Fruit fly (Drosophila melanogaster) whole organism, embryonic: Measurements from ENCODE around the gene IntS6.

Experiments used
- Ada2b ChIP-seq: fragments of 200-800 bp; sonication (Bioruptor generic); IDR thresholded peaks from 2 replicates; pipeline ENCODE4 v1.3.6; 2022; ENCODE audit warnings: missing biosample characterization, missing genetic modification characterization
- Adf1 ChIP-seq: fragments of 200-800 bp; sonication (Bioruptor generic); IDR thresholded peaks from 2 replicates; pipeline ENCODE4 v1.3.6; 2022; ENCODE audit warnings: missing biosample characterization, missing genetic modification characterization
- Antp ChIP-seq: fragments of 200-800 bp; sonication (Bioruptor generic); optimal IDR thresholded peaks from 3 replicates; lab custom pipeline; 2016; ENCODE audit warnings: missing biosample characterization, missing genetic modification characterization
- Bdp1 ChIP-seq: fragments of 200-800 bp; sonication (Bioruptor generic); optimal IDR thresholded peaks from 3 replicates; lab custom pipeline; 2016; ENCODE audit warnings: missing biosample characterization, missing genetic modification characterization
- CG10979 ChIP-seq: fragments of 200-800 bp; sonication (Bioruptor generic); optimal IDR thresholded peaks from 2 replicates; lab custom pipeline; 2018; ENCODE audit warnings: missing biosample characterization, mild to moderate bottlenecking, missing genetic modification characterization, moderate library complexity
- CG12071 ChIP-seq: fragments of 200-800 bp; sonication (Bioruptor generic); optimal IDR thresholded peaks from 3 replicates; lab custom pipeline; 2018; ENCODE audit warnings: missing biosample characterization, mild to moderate bottlenecking, missing genetic modification characterization
- CG12155 ChIP-seq: fragments of 200-800 bp; sonication (Bioruptor generic); optimal IDR thresholded peaks from 3 replicates; lab custom pipeline; 2016; ENCODE audit warnings: missing biosample characterization, missing genetic modification characterization
- CG12769 ChIP-seq: fragments of 200-800 bp; sonication (Bioruptor generic); optimal IDR thresholded peaks from 2 replicates; lab custom pipeline; 2019; ENCODE audit warnings: missing biosample characterization, mild to moderate bottlenecking, missing genetic modification characterization, moderate library complexity
- CG12942 ChIP-seq: fragments of 200-800 bp; sonication (Bioruptor generic); optimal IDR thresholded peaks from 3 replicates; lab custom pipeline; 2016; ENCODE audit warnings: missing biosample characterization, missing genetic modification characterization
- CG13296 ChIP-seq: fragments of 200-800 bp; sonication (Bioruptor generic); optimal IDR thresholded peaks from 3 replicates; lab custom pipeline; 2018; ENCODE audit warnings: missing biosample characterization, mild to moderate bottlenecking, missing genetic modification characterization
- CG13424 ChIP-seq: fragments of 200-800 bp; sonication (Bioruptor generic); optimal IDR thresholded peaks from 2 replicates; lab custom pipeline; 2019; ENCODE audit warnings: missing biosample characterization, mild to moderate bottlenecking, missing genetic modification characterization, moderate library complexity
- CG16813 ChIP-seq: fragments of 200-800 bp; sonication (Bioruptor generic); IDR thresholded peaks from 3 replicates; pipeline ENCODE4 v1.3.6; 2022; ENCODE audit warnings: missing biosample characterization, missing genetic modification characterization; ENCODE audit not compliant: partially characterized antibody
- CG17186 ChIP-seq: fragments of 200-800 bp; sonication (Bioruptor generic); optimal IDR thresholded peaks from 3 replicates; lab custom pipeline; 2017; ENCODE audit warnings: missing biosample characterization, missing genetic modification reagents, missing genetic modification characterization
- CG17568 ChIP-seq: fragments of 200-800 bp; sonication (Bioruptor generic); optimal IDR thresholded peaks from 2 replicates; lab custom pipeline; 2018; ENCODE audit warnings: missing biosample characterization, mild to moderate bottlenecking, missing genetic modification characterization, moderate library complexity
- CG17912 ChIP-seq: fragments of 200-800 bp; sonication (Bioruptor generic); optimal IDR thresholded peaks from 2 replicates; lab custom pipeline; 2018; ENCODE audit warnings: missing biosample characterization, mild to moderate bottlenecking, missing genetic modification characterization
- CG2712 ChIP-seq: fragments of 200-800 bp; optimal IDR thresholded peaks from 3 replicates; lab custom pipeline; 2019; ENCODE audit warnings: missing biosample characterization, mild to moderate bottlenecking, missing genetic modification characterization, moderate library complexity
- CG2889 ChIP-seq: fragments of 200-800 bp; sonication (Bioruptor generic); IDR thresholded peaks from 3 replicates; pipeline ENCODE4 v1.3.6; 2022; ENCODE audit warnings: missing biosample characterization, missing genetic modification characterization
- CG30431 ChIP-seq: fragments of 200-800 bp; sonication (Bioruptor generic); optimal IDR thresholded peaks from 2 replicates; lab custom pipeline; 2017; ENCODE audit warnings: missing biosample characterization, missing genetic modification characterization
- CG43689 ChIP-seq: fragments of 200-800 bp; sonication (Bioruptor generic); IDR thresholded peaks from 2 replicates; pipeline ENCODE4 v1.3.6; 2022; ENCODE audit warnings: missing biosample characterization, missing genetic modification characterization
- CG6254 ChIP-seq: fragments of 200-800 bp; sonication (Bioruptor generic); optimal IDR thresholded peaks from 3 replicates; lab custom pipeline; 2017; ENCODE audit warnings: mild to moderate bottlenecking, missing biosample characterization, missing genetic modification reagents, missing genetic modification characterization
- CG9932 ChIP-seq: fragments of 200-800 bp; sonication (Bioruptor generic); IDR thresholded peaks from 2 replicates; pipeline ENCODE4 v1.3.6; 2022; ENCODE audit warnings: missing biosample characterization, missing genetic modification characterization
- CoRest ChIP-seq: fragments of 200-800 bp; sonication (Bioruptor generic); optimal IDR thresholded peaks from 3 replicates; lab custom pipeline; 2018; ENCODE audit warnings: missing biosample characterization, mild to moderate bottlenecking, missing genetic modification characterization, moderate library complexity
- D ChIP-seq, 2 experiments: fragments of 200-800 bp in 1 of 2; fragments of >200 bp in 1 of 2; sonication (Bioruptor generic) in 1 of 2; optimal IDR thresholded peaks; 2 replicates in 1 of 2; 3 replicates in 1 of 2; lab custom pipeline; 2017; ENCODE audit warnings: mild to moderate bottlenecking in 1 of 2, missing biosample characterization in 1 of 2, missing genetic modification characterization in 1 of 2, missing genetic modification reagents in 1 of 2
- Dbx ChIP-seq: fragments of 200-800 bp; sonication (Bioruptor generic); IDR thresholded peaks from 3 replicates; pipeline ENCODE4 v1.3.6; 2022; ENCODE audit warnings: missing biosample characterization, missing genetic modification characterization
- Deaf1 ChIP-seq: fragments of 200-800 bp; optimal IDR thresholded peaks from 3 replicates; lab custom pipeline; 2019; ENCODE audit warnings: missing biosample characterization, mild to moderate bottlenecking, missing genetic modification characterization, moderate library complexity
- Dek ChIP-seq: fragments of 200-800 bp; sonication (Bioruptor generic); optimal IDR thresholded peaks from 3 replicates; lab custom pipeline; 2019; ENCODE audit warnings: missing biosample characterization, mild to moderate bottlenecking, missing genetic modification characterization, moderate library complexity
- Dip2 ChIP-seq: fragments of 200-800 bp; sonication (Bioruptor generic); IDR thresholded peaks from 2 replicates; pipeline ENCODE4 v1.3.6; 2022; ENCODE audit warnings: missing biosample characterization, missing genetic modification characterization
- HLH3B ChIP-seq: fragments of 200-800 bp; sonication (Bioruptor generic); IDR thresholded peaks from 2 replicates; pipeline ENCODE4 v1.3.6; 2022; ENCODE audit warnings: missing biosample characterization, missing genetic modification characterization
- HmgD ChIP-seq: fragments of 200-800 bp; sonication (Bioruptor generic); optimal IDR thresholded peaks from 3 replicates; lab custom pipeline; 2016; ENCODE audit warnings: missing biosample characterization, missing genetic modification characterization
- Kr ChIP-seq: fragments of 200-800 bp; sonication (Bioruptor generic); optimal IDR thresholded peaks from 2 replicates; lab custom pipeline; 2017; ENCODE audit warnings: missing biosample characterization, mild to moderate bottlenecking, missing genetic modification characterization
- NC2α ChIP-seq: fragments of 200-800 bp; sonication (Bioruptor generic); optimal IDR thresholded peaks from 2 replicates; lab custom pipeline; 2016; ENCODE audit warnings: missing biosample characterization, missing genetic modification characterization
- Tbp ChIP-seq: fragments of >200 bp; optimal IDR thresholded peaks from 2 replicates; lab custom pipeline; 2018; ENCODE audit warnings: missing biosample characterization, missing genetic modification characterization
- ab ChIP-seq: fragments of 200-800 bp; sonication (Bioruptor generic); optimal IDR thresholded peaks from 2 replicates; lab custom pipeline; 2016; ENCODE audit warnings: missing biosample characterization, missing genetic modification characterization
- amos ChIP-seq: fragments of 200-800 bp; sonication (Bioruptor generic); IDR thresholded peaks from 2 replicates; pipeline ENCODE4 v1.3.6; 2022; ENCODE audit warnings: missing biosample characterization, missing genetic modification characterization; ENCODE audit not compliant: partially characterized antibody
- bbx ChIP-seq: fragments of 200-800 bp; sonication (Bioruptor generic); IDR thresholded peaks from 2 replicates; pipeline ENCODE4 v1.3.6; 2022; ENCODE audit warnings: missing biosample characterization, missing genetic modification characterization; ENCODE audit not compliant: partially characterized antibody
- crp ChIP-seq, 2 experiments: fragments of 200-800 bp; sonication (Bioruptor generic); optimal IDR thresholded peaks; 2 replicates in 1 of 2; 3 replicates in 1 of 2; lab custom pipeline; 2017; ENCODE audit warnings: missing biosample characterization in 2 of 2, missing genetic modification characterization in 2 of 2, mild to moderate bottlenecking in 1 of 2, moderate library complexity in 1 of 2
- da ChIP-seq: fragments of 200-800 bp; sonication (Bioruptor generic); optimal IDR thresholded peaks from 2 replicates; lab custom pipeline; 2016; ENCODE audit warnings: missing biosample characterization, missing genetic modification characterization
- dysf ChIP-seq: fragments of 200-800 bp; sonication (Bioruptor generic); IDR thresholded peaks from 3 replicates; pipeline ENCODE4 v1.3.6; 2022; ENCODE audit warnings: missing biosample characterization, missing genetic modification characterization
- eyg ChIP-seq: fragments of 200-800 bp; sonication (Bioruptor generic); optimal IDR thresholded peaks from 3 replicates; lab custom pipeline; 2016; ENCODE audit warnings: missing biosample characterization, missing genetic modification characterization
- jumu ChIP-seq: fragments of 200-800 bp; sonication (Bioruptor generic); optimal IDR thresholded peaks from 3 replicates; lab custom pipeline; 2016; ENCODE audit warnings: missing biosample characterization, missing genetic modification characterization
- kah ChIP-seq: fragments of 200-800 bp; sonication (Bioruptor generic); optimal IDR thresholded peaks from 2 replicates; lab custom pipeline; 2018; ENCODE audit warnings: missing biosample characterization, mild to moderate bottlenecking, missing genetic modification characterization
- kay ChIP-seq: fragments of 200-800 bp; sonication (Bioruptor generic); optimal IDR thresholded peaks from 2 replicates; lab custom pipeline; 2016; ENCODE audit warnings: missing biosample characterization, missing genetic modification characterization
- nau ChIP-seq: fragments of 200-800 bp; sonication (Bioruptor generic); optimal IDR thresholded peaks from 3 replicates; lab custom pipeline; 2017; ENCODE audit warnings: missing biosample characterization, mild to moderate bottlenecking, missing genetic modification characterization, missing genetic modification reagents
- nmo ChIP-seq: fragments of 200-800 bp; sonication (Bioruptor generic); optimal IDR thresholded peaks from 2 replicates; lab custom pipeline; 2018; ENCODE audit warnings: missing biosample characterization, mild to moderate bottlenecking, missing genetic modification characterization, moderate library complexity
- pzg ChIP-seq: fragments of 200-800 bp; sonication (Bioruptor generic); optimal IDR thresholded peaks from 3 replicates; lab custom pipeline; 2018; ENCODE audit warnings: missing biosample characterization, mild to moderate bottlenecking, missing genetic modification characterization, moderate library complexity
- ranshi ChIP-seq: fragments of 200-800 bp; sonication (Bioruptor generic); IDR thresholded peaks from 2 replicates; pipeline ENCODE4 v1.3.6; 2022; ENCODE audit warnings: missing biosample characterization, missing genetic modification characterization
- sim ChIP-seq: fragments of 200-800 bp; sonication (Bioruptor generic); IDR thresholded peaks from 2 replicates; pipeline ENCODE4 v1.3.6; 2022; ENCODE audit warnings: missing biosample characterization, missing genetic modification characterization
- tgo ChIP-seq: fragments of 200-800 bp; sonication (Bioruptor generic); IDR thresholded peaks from 3 replicates; pipeline ENCODE4 v1.3.6; 2022; ENCODE audit warnings: missing biosample characterization, missing genetic modification characterization
- vvl ChIP-seq: fragments of 200-800 bp; sonication (Bioruptor generic); IDR thresholded peaks from 2 replicates; pipeline ENCODE4 v1.3.6; 2022; ENCODE audit warnings: missing biosample characterization, missing genetic modification characterization

IntS6 gene

DNA sequence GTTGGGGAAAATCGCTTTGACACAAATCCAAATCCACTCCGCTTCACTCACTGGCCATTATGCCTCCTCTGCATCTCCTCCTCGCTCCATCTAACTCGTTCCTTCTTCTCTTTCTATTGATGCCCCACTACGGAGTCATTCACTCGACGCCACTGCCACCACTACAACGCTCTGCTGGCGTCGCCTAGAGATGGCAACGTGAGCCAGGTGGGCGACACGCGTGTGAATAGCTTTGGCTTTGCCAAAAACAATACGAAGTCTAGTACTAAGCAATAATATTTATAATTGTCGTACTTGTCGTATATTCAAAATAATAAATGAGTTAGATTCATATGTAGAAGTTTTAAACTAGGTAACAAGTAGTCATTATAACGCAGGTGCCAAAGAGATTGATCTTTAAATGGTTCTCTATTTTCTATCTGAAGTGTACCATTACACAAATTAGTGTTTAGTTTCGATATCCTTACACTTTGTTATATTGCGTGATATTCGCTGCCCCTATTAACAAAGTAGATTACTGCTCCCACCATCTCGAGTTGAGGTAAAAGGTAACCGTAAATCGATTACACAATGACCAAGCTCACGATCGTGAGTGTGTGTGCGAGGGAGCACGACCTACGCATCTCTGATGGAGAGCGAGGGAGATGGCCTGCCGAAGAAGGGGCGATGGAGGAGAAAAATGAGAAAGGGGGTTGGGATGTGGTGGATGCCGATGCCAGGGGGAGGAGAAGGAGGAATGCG lies 1.9 kb downstream of the IntS6 start (continued):
- no peak for TF ChIP-seq nmo (GFP tag; lab: Kevin White, UChicago)
- no peak for TF ChIP-seq HmgD (GFP tag; lab: Kevin White, UChicago)
- no peak for TF ChIP-seq CG43689 (GFP tag; lab: Robert Waterston, UW)
- no peak for TF ChIP-seq Dip2
- TF ChIP-seq jumu, result peak; percentile 17
- no peak for TF ChIP-seq CG30431 (GFP tag; lab: Kevin White, UChicago)
- TF ChIP-seq dysf (GFP tag; lab: Robert Waterston, UW), result no peak
- no peak for TF ChIP-seq ranshi (GFP tag; lab: Robert Waterston, UW)
- TF ChIP-seq da (GFP tag; lab: Kevin White, UChicago), result no peak
- TF ChIP-seq CG6254 (GFP tag; lab: Kevin White, UChicago), result no peak
- no peak for TF ChIP-seq nau (GFP tag; lab: Kevin White, UChicago)
- no peak for TF ChIP-seq kay
- no peak for TF ChIP-seq crp (GFP tag; optimal IDR thresholded peaks at IDR 0.05; lab: Kevin White, UChicago)
- no peak for TF ChIP-seq pzg (GFP tag; lab: Kevin White, UChicago)
- peak; percentile 73 for TF ChIP-seq Adf1 (GFP tag; lab: Robert Waterston, UW)
- no peak for TF ChIP-seq D (optimal IDR thresholded peaks at IDR 0.05; lab: Kevin White, UChicago)
- peak; percentile 15 for TF ChIP-seq D (GFP tag; optimal IDR thresholded peaks at IDR 0.05; lab: Kevin White, UChicago)
- TF ChIP-seq CG12155 (GFP tag; lab: Kevin White, UChicago), result peak; percentile 49
- no peak for TF ChIP-seq Tbp (GFP tag; lab: Kevin White, UChicago)
- TF ChIP-seq CG12071 (GFP tag; lab: Kevin White, UChicago), result no peak
- 0 out of 2 replicates have a peak, but pooled peaks have one; percentile 7 for TF ChIP-seq vvl (GFP tag; lab: Robert Waterston, UW)
- no peak for TF ChIP-seq HLH3B
- peak; percentile 50; the same call in 1 of the 3 replicates for TF ChIP-seq CG16813 (GFP tag; lab: Robert Waterston, UW)
- no peak for TF ChIP-seq Dbx (GFP tag; lab: Robert Waterston, UW)
- TF ChIP-seq bbx (GFP tag; lab: Robert Waterston, UW), result peak; percentile 46
- no peak for TF ChIP-seq CG13296 (GFP tag; lab: Kevin White, UChicago)
- TF ChIP-seq Ada2b, result no peak
- TF ChIP-seq ab (GFP tag; lab: Kevin White, UChicago), result no peak
- TF ChIP-seq CG2889 (GFP tag; lab: Robert Waterston, UW), result no peak
- 0 out of 3 replicates have a peak, but pooled peaks have one; percentile 18 for TF ChIP-seq tgo (GFP tag; lab: Robert Waterston, UW)
- TF ChIP-seq amos (GFP tag; lab: Robert Waterston, UW), result peak; percentile 62
- no peak for TF ChIP-seq CG10979
- peak; percentile 43 for TF ChIP-seq CG13424 (tag; lab: Kevin White, UChicago)
- no peak for TF ChIP-seq eyg (GFP tag; lab: Kevin White, UChicago)
- peak; percentile 62 for TF ChIP-seq CG9932
- TF ChIP-seq Dek (tag; lab: Kevin White, UChicago), result no peak
- no peak for TF ChIP-seq Bdp1 (GFP tag; lab: Kevin White, UChicago)
- TF ChIP-seq CoRest, result peak; percentile 2
- TF ChIP-seq Kr, result no peak
- TF ChIP-seq sim, result no peak
- TF ChIP-seq CG17568, result no peak
- no peak for TF ChIP-seq Deaf1 (tag; lab: Kevin White, UChicago)
- peak; percentile 31 for TF ChIP-seq Antp (GFP tag; lab: Kevin White, UChicago)
- peak; percentile 25 for TF ChIP-seq kah (GFP tag; lab: Kevin White, UChicago)
- TF ChIP-seq CG2712 (tag; lab: Kevin White, UChicago), result peak; percentile 36
- no peak for TF ChIP-seq NC2α (GFP tag; lab: Kevin White, UChicago)
- TF ChIP-seq CG12942 (GFP tag; lab: Kevin White, UChicago), result no peak
- peak; percentile 34 for TF ChIP-seq CG12769 (tag; lab: Kevin White, UChicago)
- TF ChIP-seq CG17912 (GFP tag; lab: Kevin White, UChicago), result no peak
- no peak for TF ChIP-seq CG17186
